Worm (Caenorhabditis elegans): ENCODE results near the gene msd-2.
A peak's percentile ranks its signal among the peaks of the same experiment; 100 is the strongest.

ce11 chrIV:9993403-9994132, 35.3 kb upstream of the msd-2 start:
- TF ChIP-seq lsy-2 (tag; optimal IDR thresholded peaks at IDR 0.05), result no peak
- TF ChIP-seq nhr-77 (tag; optimal IDR thresholded peaks at IDR 0.05), result no peak
- peak; percentile 33 for TF ChIP-seq skn-1 (tag; optimal IDR thresholded peaks at IDR 0.05)
- no peak for TF ChIP-seq isw-1 (GFP tag; IDR thresholded peaks at IDR 0.05)
- no peak for TF ChIP-seq lin-39 (tag; optimal IDR thresholded peaks at IDR 0.05)
- no peak for TF ChIP-seq xbp-1 (tag; optimal IDR thresholded peaks at IDR 0.05)
- no peak for TF ChIP-seq F16B12.6 (tag; optimal IDR thresholded peaks at IDR 0.05)
- TF ChIP-seq efl-1 (optimal IDR thresholded peaks at IDR 0.05), result no peak
- TF ChIP-seq efl-1 (GFP tag; optimal IDR thresholded peaks at IDR 0.05 in 1 of 2), result no peak
- no peak for TF ChIP-seq sox-4 (tag; optimal IDR thresholded peaks at IDR 0.05)

All from whole organism, L1 larva.